Worm (Caenorhabditis elegans): ENCODE results near the gene mxl-1.

- TF ChIP-seq snpc-4 (tag; optimal IDR thresholded peaks at IDR 0.05): no peak
- TF ChIP-seq pha-4 (tag; optimal IDR thresholded peaks at IDR 0.05): no peak
- TF ChIP-seq ces-1 (GFP tag; optimal IDR thresholded peaks at IDR 0.05): no peak
- no peak for TF ChIP-seq elt-1 (tag; optimal IDR thresholded peaks at IDR 0.05; ENCODE audit: borderline replicate concordance, insufficient read depth)
- TF ChIP-seq nhr-2 (tag; optimal IDR thresholded peaks at IDR 0.05): no peak
- TF ChIP-seq lsy-2 (tag; optimal IDR thresholded peaks at IDR 0.05): no peak
- TF ChIP-seq sptf-1 (tag; optimal IDR thresholded peaks at IDR 0.05): no peak
- no peak for TF ChIP-seq mls-2 (tag; optimal IDR thresholded peaks at IDR 0.05)
- no peak for TF ChIP-seq nhr-237 (tag; optimal IDR thresholded peaks at IDR 0.05)
- no peak for TF ChIP-seq unc-62 (GFP tag; optimal IDR thresholded peaks at IDR 0.05)
- TF ChIP-seq blmp-1 (tag; optimal IDR thresholded peaks at IDR 0.05): no peak
- TF ChIP-seq M03D4.4 (tag; optimal IDR thresholded peaks at IDR 0.05): no peak
- TF ChIP-seq mep-1 (tag; optimal IDR thresholded peaks at IDR 0.05): no peak
- no peak for TF ChIP-seq drap-1 (GFP tag; optimal IDR thresholded peaks at IDR 0.05)
Observed at ce11 chrV:11279564-11279963, 34.9 kb downstream of the mxl-1 start.
